Worm (Caenorhabditis elegans) whole organism, mixed stage, embryonic: Measurements from ENCODE around the gene ndus-8.

Source experiments
- M03D4.4 ChIP-seq: sonication (generic microtip); optimal IDR thresholded peaks from 2 replicates; lab custom pipeline; 2017; ENCODE audit warnings: mild to moderate bottlenecking, missing genetic modification characterization, missing compliant biosample characterization
- bed-3 ChIP-seq: fragments of 200-800 bp; sonication (Bioruptor generic); optimal IDR thresholded peaks from 3 replicates; lab custom pipeline; 2018; ENCODE audit warnings: mild to moderate bottlenecking, missing genetic modification characterization, moderate library complexity, missing compliant biosample characterization
- blmp-1 ChIP-seq: fragments of 150-350 bp; optimal IDR thresholded peaks from 2 replicates; lab custom pipeline; 2014; ENCODE audit warnings: missing biosample characterization, missing genetic modification characterization
- ceh-39 ChIP-seq: fragments of 150-350 bp; optimal IDR thresholded peaks from 2 replicates; lab custom pipeline; 2014; ENCODE audit warnings: missing biosample characterization, missing genetic modification characterization
- ceh-43 ChIP-seq: fragments of 200-800 bp; sonication (Bioruptor generic); optimal IDR thresholded peaks from 2 replicates; lab custom pipeline; 2018; ENCODE audit warnings: mild to moderate bottlenecking, missing genetic modification characterization, moderate library complexity, missing compliant biosample characterization
- ces-1 ChIP-seq: fragments of 150-350 bp; optimal IDR thresholded peaks from 2 replicates; lab custom pipeline; 2014; ENCODE audit warnings: missing biosample characterization, missing genetic modification reagents, missing genetic modification characterization
- cnd-1 ChIP-seq: fragments of 200-800 bp; sonication (Bioruptor generic); optimal IDR thresholded peaks from 2 replicates; lab custom pipeline; 2018; ENCODE audit warnings: mild to moderate bottlenecking, missing genetic modification characterization, missing compliant biosample characterization
- drap-1 ChIP-seq: fragments of 200-800 bp; sonication (Bioruptor generic); optimal IDR thresholded peaks from 3 replicates; lab custom pipeline; 2018; ENCODE audit warnings: mild to moderate bottlenecking, missing genetic modification characterization, missing compliant biosample characterization
- elt-1 ChIP-seq: sonication (generic microtip); optimal IDR thresholded peaks from 2 replicates; lab custom pipeline; 2017; ENCODE audit warnings: missing genetic modification characterization, mild to moderate bottlenecking, missing compliant biosample characterization, antibody characterized with exemption, moderate library complexity, borderline replicate concordance; ENCODE audit not compliant: insufficient read depth
- elt-3 ChIP-seq: fragments of 150-350 bp; optimal IDR thresholded peaks from 2 replicates; lab custom pipeline; 2014; ENCODE audit warnings: missing biosample characterization, missing genetic modification characterization
- flh-1 ChIP-seq: fragments of 200-800 bp; sonication (Bioruptor generic); optimal IDR thresholded peaks from 2 replicates; lab custom pipeline; 2018; ENCODE audit warnings: mild to moderate bottlenecking, missing genetic modification characterization, moderate library complexity, missing compliant biosample characterization
- ham-2 ChIP-seq: fragments of 200-800 bp; sonication (Bioruptor generic); optimal IDR thresholded peaks from 2 replicates; lab custom pipeline; 2018; ENCODE audit warnings: mild to moderate bottlenecking, missing genetic modification characterization, missing compliant biosample characterization
- hlh-1 ChIP-seq: fragments of 150-350 bp; optimal IDR thresholded peaks from 2 replicates; lab custom pipeline; 2014; ENCODE audit warnings: missing biosample characterization, missing genetic modification reagents, missing genetic modification characterization
- lsy-2 ChIP-seq: fragments of 150-350 bp; optimal IDR thresholded peaks from 2 replicates; lab custom pipeline; 2014; ENCODE audit warnings: missing biosample characterization, missing genetic modification characterization
- mep-1 ChIP-seq: fragments of 150-350 bp; optimal IDR thresholded peaks from 2 replicates; lab custom pipeline; 2017; ENCODE audit warnings: missing biosample characterization, missing genetic modification reagents, missing genetic modification characterization, inconsistent platforms
- mls-2 ChIP-seq: sonication (generic microtip); optimal IDR thresholded peaks from 2 replicates; lab custom pipeline; 2016; ENCODE audit warnings: mild to moderate bottlenecking, missing genetic modification characterization, moderate library complexity, missing compliant biosample characterization
- nhr-12 ChIP-seq: fragments of 150-350 bp; optimal IDR thresholded peaks from 2 replicates; lab custom pipeline; 2014; ENCODE audit warnings: missing biosample characterization, missing genetic modification characterization
- nhr-2 ChIP-seq: fragments of 150-350 bp; optimal IDR thresholded peaks from 2 replicates; lab custom pipeline; 2014; ENCODE audit warnings: missing biosample characterization, missing genetic modification characterization
- nhr-237 ChIP-seq: fragments of 150-350 bp; optimal IDR thresholded peaks from 2 replicates; lab custom pipeline; 2014; ENCODE audit warnings: missing biosample characterization, missing genetic modification characterization
- nhr-28 ChIP-seq: fragments of 150-350 bp; optimal IDR thresholded peaks from 2 replicates; lab custom pipeline; 2014; ENCODE audit warnings: missing biosample characterization, missing genetic modification characterization
- nhr-76 ChIP-seq: sonication (generic microtip); optimal IDR thresholded peaks from 2 replicates; lab custom pipeline; 2017; ENCODE audit warnings: missing biosample characterization, missing genetic modification characterization
- pha-4 ChIP-seq: fragments of 150-350 bp; optimal IDR thresholded peaks from 2 replicates; lab custom pipeline; 2018; ENCODE audit warnings: missing biosample characterization, missing genetic modification reagents, missing genetic modification characterization
- sem-2 ChIP-seq: fragments of 200-800 bp; sonication (Bioruptor generic); optimal IDR thresholded peaks from 2 replicates; lab custom pipeline; 2018; ENCODE audit warnings: mild to moderate bottlenecking, missing genetic modification characterization, missing compliant biosample characterization
- sptf-1 ChIP-seq: sonication (generic microtip); optimal IDR thresholded peaks from 2 replicates; lab custom pipeline; 2017; ENCODE audit warnings: mild to moderate bottlenecking, missing genetic modification characterization, moderate library complexity, missing compliant biosample characterization
- tbx-8 ChIP-seq: fragments of 200-800 bp; sonication (Bioruptor generic); optimal IDR thresholded peaks from 2 replicates; lab custom pipeline; 2018; ENCODE audit warnings: mild to moderate bottlenecking, missing genetic modification characterization, moderate library complexity, missing compliant biosample characterization
- unc-120 ChIP-seq: sonication (generic microtip); optimal IDR thresholded peaks from 2 replicates; lab custom pipeline; 2017; ENCODE audit warnings: missing genetic modification characterization, missing compliant biosample characterization; ENCODE audit not compliant: poor library complexity, severe bottlenecking
- unc-39 ChIP-seq: fragments of 150-350 bp; optimal IDR thresholded peaks from 2 replicates; lab custom pipeline; 2014; ENCODE audit warnings: missing biosample characterization, missing genetic modification characterization

ndus-8 gene

ce11 chrIII:7188300-7189052, 45.5 kb downstream of the ndus-8 start, which contains the start of the genes F37C12.21 and F37C12.10:
F37C12.21 (plus strand) TSS chrIII:7188357.
F37C12.10 (minus strand) TSS chrIII:7188384.
- no peak for TF ChIP-seq drap-1 (GFP tag; lab: Kevin White, UChicago)
- TF ChIP-seq sptf-1 (tag; lab: Kevin White, UChicago), result no peak
- TF ChIP-seq ceh-43 (GFP tag; lab: Kevin White, UChicago), result no peak
- TF ChIP-seq unc-39 (tag; lab: Kevin White, UChicago), result no peak
- TF ChIP-seq nhr-12 (tag; lab: Kevin White, UChicago), result no peak
- TF ChIP-seq nhr-2 (tag; lab: Kevin White, UChicago), result no peak
- no peak for TF ChIP-seq blmp-1 (tag; lab: Kevin White, UChicago)
- TF ChIP-seq elt-3 (tag; lab: Kevin White, UChicago), result no peak
- no peak for TF ChIP-seq sem-2
- TF ChIP-seq mls-2 (tag; lab: Kevin White, UChicago), result no peak
- no peak for TF ChIP-seq ceh-39 (tag; lab: Kevin White, UChicago)
- TF ChIP-seq nhr-28 (tag; lab: Kevin White, UChicago), result no peak

ce11 chrIII:7185473-7185872, 48.5 kb downstream of the ndus-8 start, which contains the start of gene F37C12.14:
F37C12.14 (minus strand) TSS chrIII:7185573.
- no peak for TF ChIP-seq M03D4.4 (tag; lab: Kevin White, UChicago)
- TF ChIP-seq sptf-1 (tag; lab: Kevin White, UChicago), result no peak
- no peak for TF ChIP-seq tbx-8 (GFP tag; lab: Kevin White, UChicago)
- TF ChIP-seq elt-1 (tag; lab: Kevin White, UChicago), result no peak
- TF ChIP-seq ham-2 (GFP tag; lab: Kevin White, UChicago), result no peak
- no peak for TF ChIP-seq nhr-2 (tag; lab: Kevin White, UChicago)
- TF ChIP-seq mep-1, result no peak
- TF ChIP-seq ces-1 (GFP tag; lab: Kevin White, UChicago), result no peak
- no peak for TF ChIP-seq bed-3 (GFP tag; lab: Kevin White, UChicago)
- TF ChIP-seq unc-39 (tag; lab: Kevin White, UChicago), result no peak
- no peak for TF ChIP-seq hlh-1 (tag; lab: Kevin White, UChicago)
- no peak for TF ChIP-seq unc-120 (tag; lab: Kevin White, UChicago)
- no peak for TF ChIP-seq cnd-1 (tag; lab: Kevin White, UChicago)
- no peak for TF ChIP-seq elt-3 (tag; lab: Kevin White, UChicago)
- TF ChIP-seq flh-1 (GFP tag; lab: Kevin White, UChicago), result no peak
- TF ChIP-seq nhr-76 (tag; lab: Kevin White, UChicago), result no peak

- peak; percentile 70 for TF ChIP-seq lsy-2 (tag; lab: Kevin White, UChicago)
- TF ChIP-seq ces-1 (GFP tag; lab: Kevin White, UChicago), result peak; percentile 69
- no peak for TF ChIP-seq blmp-1 (tag; lab: Kevin White, UChicago)
- no peak for TF ChIP-seq nhr-28 (tag; lab: Kevin White, UChicago)
- peak; percentile 47 for TF ChIP-seq nhr-237
- TF ChIP-seq sptf-1 (tag; lab: Kevin White, UChicago), result peak; percentile 4
- peak; percentile 24 for TF ChIP-seq ceh-39 (tag; lab: Kevin White, UChicago)
- no peak for TF ChIP-seq tbx-8 (GFP tag; lab: Kevin White, UChicago)
- peak; percentile 82 for TF ChIP-seq pha-4
- TF ChIP-seq, all 35 proteins: peak for 6
Measured at ce11 chrIII:7184022-7184421, 50.0 kb downstream of the ndus-8 start, which contains the start of gene yju-2. yju-2 (plus strand) TSS chrIII:7184336.
